Worm (Caenorhabditis elegans) whole organism, L1 larva: ENCODE data around the gene smc-3.

Experiments
- ceh-82 ChIP-seq, 3 experiments: fragments of 150-350 bp in 1 of 3; sonication (generic microtip) in 2 of 3; optimal IDR thresholded peaks; 2 replicates each; lab custom pipeline; 2014 to 2017; ENCODE audit warnings: missing biosample characterization in 3 of 3, missing genetic modification characterization in 3 of 3
- ceh-88 ChIP-seq: fragments of 200-800 bp; sonication (Bioruptor generic); IDR thresholded peaks from 2 replicates; pipeline ENCODE4 v1.3.6; 2022; ENCODE audit warnings: missing genetic modification characterization, missing compliant biosample characterization
- ces-1 ChIP-seq: fragments of 150-350 bp; optimal IDR thresholded peaks from 2 replicates; lab custom pipeline; 2014; ENCODE audit warnings: missing biosample characterization, missing genetic modification reagents, missing genetic modification characterization
- elt-3 ChIP-seq, 6 experiments: fragments of 150-350 bp in 1 of 6; sonication (generic microtip); optimal IDR thresholded peaks; 2 replicates each; lab custom pipeline; 2017 to 2018; ENCODE audit warnings: missing biosample characterization in 6 of 6, missing genetic modification characterization in 6 of 6, inconsistent platforms in 1 of 6
- fkh-10 ChIP-seq: sonication (generic microtip); optimal IDR thresholded peaks from 2 replicates; lab custom pipeline; 2017; ENCODE audit warnings: missing biosample characterization, missing genetic modification reagents, missing genetic modification characterization
- lin-39 ChIP-seq: fragments of 150-350 bp; optimal IDR thresholded peaks from 2 replicates; lab custom pipeline; 2014; ENCODE audit warnings: missing biosample characterization, missing genetic modification reagents, missing genetic modification characterization
- nhr-28 ChIP-seq: fragments of 150-350 bp; optimal IDR thresholded peaks from 2 replicates; lab custom pipeline; 2014; ENCODE audit warnings: missing biosample characterization, missing genetic modification characterization
- snu-23 ChIP-seq: sonication (generic microtip); optimal IDR thresholded peaks from 2 replicates; lab custom pipeline; 2016; ENCODE audit warnings: missing genetic modification characterization, missing compliant biosample characterization
- zag-1 ChIP-seq: fragments of 150-350 bp; optimal IDR thresholded peaks from 2 replicates; lab custom pipeline; 2014; ENCODE audit warnings: missing biosample characterization, missing genetic modification characterization

ce11 chrIII:11269206-11269605, 21.5 kb upstream of the smc-3 start:
- TF ChIP-seq snu-23 (GFP tag; lab: Kevin White, UChicago) = no peak
- no peak for TF ChIP-seq ceh-88 (GFP tag; lab: Robert Waterston, UW)
- TF ChIP-seq elt-3 (tag; optimal IDR thresholded peaks at IDR 0.05; lab: Kevin White, UChicago) = no peak
- TF ChIP-seq ceh-82 (tag; optimal IDR thresholded peaks at IDR 0.05; lab: Kevin White, UChicago) = no peak
- TF ChIP-seq zag-1 (tag; lab: Kevin White, UChicago) = no peak
- TF ChIP-seq lin-39 (tag; lab: Kevin White, UChicago) = no peak
- TF ChIP-seq ces-1 (GFP tag; lab: Kevin White, UChicago) = no peak
- no peak for TF ChIP-seq nhr-28 (tag; lab: Kevin White, UChicago)
- no peak for TF ChIP-seq fkh-10 (GFP tag; lab: Kevin White, UChicago)
